Worm (Caenorhabditis elegans) whole organism, L1 larva: ENCODE measurements around the gene twk-33.
A peak's percentile ranks its signal among the peaks of the same experiment; 100 is the strongest.

Experiments used
- C04F5.9 ChIP-seq: sonication (generic microtip); optimal IDR thresholded peaks from 2 replicates; lab custom pipeline; 2016; ENCODE audit warnings: missing genetic modification characterization, missing compliant biosample characterization
- C16A3.4 ChIP-seq: fragments of 150-350 bp; optimal IDR thresholded peaks from 2 replicates; lab custom pipeline; 2014; ENCODE audit warnings: missing biosample characterization, missing genetic modification characterization
- C34B4.2 ChIP-seq: sonication (generic microtip); optimal IDR thresholded peaks from 2 replicates; lab custom pipeline; 2017; ENCODE audit warnings: mild to moderate bottlenecking, missing genetic modification characterization, missing compliant biosample characterization
- aha-1 ChIP-seq: fragments of 150-350 bp; optimal IDR thresholded peaks from 2 replicates; lab custom pipeline; 2014; ENCODE audit warnings: missing biosample characterization, missing genetic modification characterization
- alr-1 ChIP-seq: fragments of 200-800 bp; sonication (Bioruptor generic); optimal IDR thresholded peaks from 2 replicates; lab custom pipeline; 2018; ENCODE audit warnings: borderline replicate concordance, mild to moderate bottlenecking, missing genetic modification characterization, missing compliant biosample characterization
- ama-1 ChIP-seq: fragments of 150-350 bp; optimal IDR thresholded peaks from 2 replicates; lab custom pipeline; 2014
- blmp-1 ChIP-seq: fragments of 150-350 bp; optimal IDR thresholded peaks from 2 replicates; lab custom pipeline; 2014; ENCODE audit warnings: missing biosample characterization, missing genetic modification characterization
- ceh-63 ChIP-seq: fragments of 200-800 bp; sonication (Bioruptor generic); optimal IDR thresholded peaks from 2 replicates; lab custom pipeline; 2018; ENCODE audit warnings: mild to moderate bottlenecking, missing genetic modification characterization, missing compliant biosample characterization
- ceh-82 ChIP-seq, 3 experiments: fragments of 150-350 bp in 1 of 3; sonication (generic microtip) in 2 of 3; optimal IDR thresholded peaks; 2 replicates each; lab custom pipeline; 2014 to 2017; ENCODE audit warnings: missing biosample characterization in 3 of 3, missing genetic modification characterization in 3 of 3
- ceh-88 ChIP-seq: fragments of 200-800 bp; sonication (Bioruptor generic); IDR thresholded peaks from 2 replicates; pipeline ENCODE4 v1.3.6; 2022; ENCODE audit warnings: missing genetic modification characterization, missing compliant biosample characterization
- ceh-90 ChIP-seq: sonication (generic microtip); optimal IDR thresholded peaks from 2 replicates; lab custom pipeline; 2016; ENCODE audit warnings: missing genetic modification characterization, missing compliant biosample characterization
- ces-1 ChIP-seq: fragments of 150-350 bp; optimal IDR thresholded peaks from 2 replicates; lab custom pipeline; 2014; ENCODE audit warnings: missing biosample characterization, missing genetic modification reagents, missing genetic modification characterization
- dsc-1 ChIP-seq: sonication (generic microtip); optimal IDR thresholded peaks from 2 replicates; lab custom pipeline; 2016; ENCODE audit warnings: mild to moderate bottlenecking, missing genetic modification characterization, missing compliant biosample characterization
- efl-1 ChIP-seq, 4 experiments: fragments of 150-350 bp; optimal IDR thresholded peaks in 3 of 4; peaks in 1 of 4; 1 replicate in 1 of 4; 2 replicates in 3 of 4; lab custom pipeline; 2014; ENCODE audit warnings: missing biosample characterization in 2 of 4, missing genetic modification characterization in 2 of 4, missing genetic modification reagents in 2 of 4
- egl-13 ChIP-seq: sonication (generic microtip); optimal IDR thresholded peaks from 2 replicates; lab custom pipeline; 2016; ENCODE audit warnings: missing genotype, missing genetic modification reagents, missing genetic modification characterization, missing compliant biosample characterization
- elt-2 ChIP-seq: sonication (generic microtip); optimal IDR thresholded peaks from 2 replicates; lab custom pipeline; 2016; ENCODE audit warnings: missing genetic modification characterization, mild to moderate bottlenecking, inconsistent platforms, missing compliant biosample characterization, missing genetic modification reagents
- elt-3 ChIP-seq, 6 experiments: fragments of 150-350 bp in 1 of 6; sonication (generic microtip); optimal IDR thresholded peaks; 2 replicates each; lab custom pipeline; 2017 to 2018; ENCODE audit warnings: missing biosample characterization in 6 of 6, missing genetic modification characterization in 6 of 6, inconsistent platforms in 1 of 6
- fkh-8 ChIP-seq: sonication (generic microtip); optimal IDR thresholded peaks from 2 replicates; lab custom pipeline; 2016; ENCODE audit warnings: mild to moderate bottlenecking, missing genetic modification characterization, missing compliant biosample characterization
- grh-1 ChIP-seq: fragments of 200-800 bp; sonication (Bioruptor generic); IDR thresholded peaks from 2 replicates; pipeline ENCODE4 v1.3.6; 2022; ENCODE audit warnings: missing genetic modification reagents, missing genetic modification characterization, missing compliant biosample characterization
- hlh-17 ChIP-seq: fragments of 200-800 bp; sonication (Bioruptor generic); optimal IDR thresholded peaks from 2 replicates; lab custom pipeline; 2018; ENCODE audit warnings: missing genetic modification characterization, mild to moderate bottlenecking, missing compliant biosample characterization, moderate library complexity, borderline replicate concordance
- hlh-4 ChIP-seq: sonication (generic microtip); optimal IDR thresholded peaks from 2 replicates; lab custom pipeline; 2016; ENCODE audit warnings: mild to moderate bottlenecking, missing genetic modification characterization, missing compliant biosample characterization
- hpl-2 ChIP-seq: fragments of 150-350 bp; optimal IDR thresholded peaks from 2 replicates; lab custom pipeline; 2014; ENCODE audit warnings: missing biosample characterization, missing genetic modification reagents, missing genetic modification characterization
- irx-1 ChIP-seq: sonication (generic microtip); optimal IDR thresholded peaks from 2 replicates; lab custom pipeline; 2016; ENCODE audit warnings: missing genetic modification characterization, missing compliant biosample characterization
- jun-1 ChIP-seq: fragments of 150-350 bp; optimal IDR thresholded peaks from 2 replicates; lab custom pipeline; 2014; ENCODE audit warnings: missing biosample characterization, missing genetic modification reagents, missing genetic modification characterization
- lin-15B ChIP-seq: fragments of 150-350 bp; sonication (generic microtip); optimal IDR thresholded peaks from 3 replicates; lab custom pipeline; 2014; ENCODE audit warnings: missing biosample characterization, missing genetic modification characterization
- mab-9 ChIP-seq: fragments of 200-800 bp; sonication (Bioruptor generic); IDR thresholded peaks from 2 replicates; pipeline ENCODE4 v1.3.6; 2022; ENCODE audit warnings: missing genetic modification reagents, missing genetic modification characterization, missing compliant biosample characterization
- nhr-11 ChIP-seq: fragments of 150-350 bp; optimal IDR thresholded peaks from 2 replicates; lab custom pipeline; 2014; ENCODE audit warnings: missing biosample characterization, missing genetic modification characterization
- nhr-12 ChIP-seq: sonication (generic microtip); optimal IDR thresholded peaks from 2 replicates; lab custom pipeline; 2017; ENCODE audit warnings: missing biosample characterization, missing genetic modification characterization
- nhr-19 ChIP-seq: fragments of 200-800 bp; sonication (Bioruptor generic); conservative IDR thresholded peaks from 2 replicates; pipeline ENCODE4 v1.3.6; 2022; ENCODE audit warnings: missing genetic modification characterization, missing compliant biosample characterization
- nhr-28 ChIP-seq: fragments of 150-350 bp; optimal IDR thresholded peaks from 2 replicates; lab custom pipeline; 2014; ENCODE audit warnings: missing biosample characterization, missing genetic modification characterization
- nhr-47 ChIP-seq: sonication (generic microtip); optimal IDR thresholded peaks from 2 replicates; lab custom pipeline; 2016; ENCODE audit warnings: mild to moderate bottlenecking, missing genetic modification characterization, moderate library complexity, missing compliant biosample characterization
- nhr-84 ChIP-seq: sonication (generic microtip); optimal IDR thresholded peaks from 2 replicates; lab custom pipeline; 2017; ENCODE audit warnings: missing biosample characterization, missing genetic modification characterization
- nhr-85 ChIP-seq: sonication (generic microtip); peaks from one replicate; lab custom pipeline; 2016; ENCODE audit warnings: missing genetic modification characterization, inconsistent platforms, missing compliant biosample characterization
- pax-3 ChIP-seq: fragments of 200-800 bp; sonication (Bioruptor generic); optimal IDR thresholded peaks from 2 replicates; lab custom pipeline; 2018; ENCODE audit warnings: mild to moderate bottlenecking, missing genetic modification characterization, moderate library complexity, missing compliant biosample characterization
- rnt-1 ChIP-seq: sonication (generic microtip); optimal IDR thresholded peaks from 2 replicates; lab custom pipeline; 2016; ENCODE audit warnings: mild to moderate bottlenecking, missing genetic modification characterization, moderate library complexity, missing compliant biosample characterization
- skn-1 ChIP-seq: fragments of 150-350 bp; optimal IDR thresholded peaks from 2 replicates; lab custom pipeline; 2014; ENCODE audit warnings: missing biosample characterization, missing genetic modification characterization
- snu-23 ChIP-seq: sonication (generic microtip); optimal IDR thresholded peaks from 2 replicates; lab custom pipeline; 2016; ENCODE audit warnings: missing genetic modification characterization, missing compliant biosample characterization
- sox-4 ChIP-seq: sonication (generic microtip); optimal IDR thresholded peaks from 2 replicates; lab custom pipeline; 2016; ENCODE audit warnings: missing genetic modification characterization, missing compliant biosample characterization
- swsn-7 ChIP-seq: sonication (generic microtip); optimal IDR thresholded peaks from 2 replicates; lab custom pipeline; 2016; ENCODE audit warnings: missing genetic modification characterization, missing compliant biosample characterization
- tbx-2 ChIP-seq: sonication (generic microtip); optimal IDR thresholded peaks from 2 replicates; lab custom pipeline; 2016; ENCODE audit warnings: missing genetic modification characterization, missing compliant biosample characterization
- unc-30 ChIP-seq: sonication (generic microtip); optimal IDR thresholded peaks from 2 replicates; lab custom pipeline; 2017; ENCODE audit warnings: missing biosample characterization, missing genetic modification characterization
- xbp-1 ChIP-seq: sonication (generic microtip); optimal IDR thresholded peaks from 2 replicates; lab custom pipeline; 2016; ENCODE audit warnings: missing genetic modification characterization, missing compliant biosample characterization
- zag-1 ChIP-seq: fragments of 150-350 bp; optimal IDR thresholded peaks from 2 replicates; lab custom pipeline; 2014; ENCODE audit warnings: missing biosample characterization, missing genetic modification characterization
- zip-4 ChIP-seq: fragments of 200-800 bp; sonication (Bioruptor generic); optimal IDR thresholded peaks from 2 replicates; lab custom pipeline; 2018; ENCODE audit warnings: mild to moderate bottlenecking, missing genetic modification characterization, moderate library complexity, missing compliant biosample characterization
- ztf-4 ChIP-seq: fragments of 150-350 bp; optimal IDR thresholded peaks from 2 replicates; lab custom pipeline; 2014; ENCODE audit warnings: missing biosample characterization, missing genetic modification characterization

Gene twk-33

DNA sequence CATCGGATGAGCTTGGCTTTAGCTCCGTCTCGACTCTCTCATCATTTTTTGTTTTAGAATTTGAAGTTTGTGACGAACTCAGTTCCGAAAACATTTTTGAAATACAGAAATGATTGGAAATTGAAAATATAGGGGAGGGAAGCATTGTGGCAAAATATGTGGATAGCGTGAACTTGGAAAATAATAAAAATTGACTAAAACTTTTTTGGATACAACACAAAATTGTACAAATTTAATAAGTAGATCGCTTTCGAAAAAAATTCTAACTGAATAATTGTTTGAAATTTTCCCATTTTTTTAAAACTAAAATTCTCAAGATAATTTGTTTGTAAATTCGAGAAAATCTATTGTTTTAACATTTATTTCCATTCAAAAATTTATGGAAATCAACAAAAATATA, 30.4 kb downstream of the twk-33 start, which contains the start of gene F59A1.15:
F59A1.15 (minus strand) TSS at position 101 of the 400 bp plus-strand sequence.
- TF ChIP-seq fkh-8 (no peak), irx-1 (tag; lab: Kevin White, UChicago) (no peak), pax-3 (no peak), elt-3 (tag; optimal IDR thresholded peaks at IDR 0.05; lab: Kevin White, UChicago) (no peak), elt-2 (tag; lab: Kevin White, UChicago) (no peak), nhr-12 (tag; lab: Kevin White, UChicago) (no peak), nhr-85 (tag; lab: Kevin White, UChicago) (no peak), rnt-1 (no peak), zip-4 (GFP tag; lab: Kevin White, UChicago) (no peak), ztf-4 (no peak), skn-1 (tag; lab: Kevin White, UChicago) (no peak), unc-30 (tag; lab: Kevin White, UChicago) (no peak), C16A3.4 (no peak), xbp-1 (no peak), alr-1 (tag; lab: Kevin White, UChicago) (no peak), C34B4.2 (no peak), ceh-82 (tag; optimal IDR thresholded peaks at IDR 0.05; lab: Kevin White, UChicago) (no peak), nhr-19 (GFP tag; lab: Robert Waterston, UW) (no peak)

ce11 chrV:17683290-17683689, 30.9 kb downstream of the twk-33 start:
- TF ChIP-seq efl-1 (optimal IDR thresholded peaks at IDR 0.05; lab: Kevin White, UChicago) (no peak), efl-1 (GFP tag; optimal IDR thresholded peaks at IDR 0.05 in 1 of 2; lab: Kevin White, UChicago) (peak in 1 of 2 experiments; percentile 4), sox-4 (tag; lab: Kevin White, UChicago) (no peak)

- TF ChIP-seq nhr-28 (tag; lab: Kevin White, UChicago) (no peak), nhr-19 (GFP tag; lab: Robert Waterston, UW) (no peak), egl-13 (tag; lab: Kevin White, UChicago) (no peak), dsc-1 (tag; lab: Kevin White, UChicago) (no peak), fkh-8 (no peak), hpl-2 (no peak), hlh-4 (tag; lab: Kevin White, UChicago) (no peak), ceh-88 (no peak), unc-30 (tag; lab: Kevin White, UChicago) (no peak), swsn-7 (tag; lab: Kevin White, UChicago) (no peak), grh-1 (GFP tag; lab: Robert Waterston, UW) (no peak), blmp-1 (tag; lab: Kevin White, UChicago) (no peak), zag-1 (no peak), hlh-17 (GFP tag; lab: Kevin White, UChicago) (no peak), ceh-82 (tag; optimal IDR thresholded peaks at IDR 0.05; lab: Kevin White, UChicago) (no peak), ama-1 (no peak), jun-1 (tag; lab: Kevin White, UChicago) (no peak), efl-1 (optimal IDR thresholded peaks at IDR 0.05; lab: Kevin White, UChicago) (no peak), efl-1 (GFP tag; optimal IDR thresholded peaks at IDR 0.05 in 1 of 2; lab: Kevin White, UChicago) (no peak), snu-23 (GFP tag; lab: Kevin White, UChicago) (no peak)
- TF ChIP-seq, all 84 proteins: peak for 0
Observed at ce11 chrV:17676553-17676952, 37.6 kb downstream of the twk-33 start, which contains the start of gene str-92. Gene str-92 (minus strand): TSS chrV:17676653.

DNA sequence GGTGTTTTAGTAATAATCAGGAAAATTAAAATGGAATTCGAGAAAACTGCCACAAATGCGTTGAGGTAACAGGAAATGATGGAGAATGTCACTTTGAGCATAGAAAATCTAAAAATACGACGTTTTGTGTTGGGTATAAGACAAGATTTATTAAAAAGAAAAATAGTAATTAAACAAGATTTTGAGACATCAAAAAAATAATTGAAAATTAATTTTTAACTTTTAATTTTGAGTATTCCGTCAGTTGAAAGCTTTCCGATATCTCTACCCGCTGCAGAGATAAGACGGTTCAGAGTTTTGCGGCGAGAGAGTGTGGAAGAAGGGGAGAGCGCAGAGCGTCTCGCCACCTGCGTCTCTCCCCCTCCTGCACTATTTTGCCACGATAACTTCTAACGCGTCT, 40.8 kb downstream of the twk-33 start, which contains the start of gene str-93:
str-93 (minus strand) TSS at position 101 of the 400 bp plus-strand sequence.
- TF ChIP-seq ztf-4: no peak

ce11 chrV:17668531-17668930, 45.6 kb downstream of the twk-33 start, which contains the start of gene str-89:
Gene str-89 (plus strand): TSS chrV:17668831.
- TF ChIP-seq ces-1: no peak
- no peak for TF ChIP-seq ceh-82 (tag; optimal IDR thresholded peaks at IDR 0.05; lab: Kevin White, UChicago)
- no peak for TF ChIP-seq C04F5.9 (tag; lab: Kevin White, UChicago)
- no peak for TF ChIP-seq C16A3.4
- no peak for TF ChIP-seq nhr-28 (tag; lab: Kevin White, UChicago)
- TF ChIP-seq nhr-84 (tag; lab: Kevin White, UChicago): no peak
- no peak for TF ChIP-seq nhr-47 (tag; lab: Kevin White, UChicago)
- TF ChIP-seq ceh-63 (GFP tag; lab: Kevin White, UChicago): no peak
- no peak for TF ChIP-seq rnt-1
- no peak for TF ChIP-seq ama-1
- no peak for TF ChIP-seq nhr-11
- no peak for TF ChIP-seq aha-1
- no peak for TF ChIP-seq C34B4.2
- no peak for TF ChIP-seq ceh-90 (tag; lab: Kevin White, UChicago)
- no peak for TF ChIP-seq egl-13 (tag; lab: Kevin White, UChicago)
- TF ChIP-seq tbx-2 (tag; lab: Kevin White, UChicago): no peak
- TF ChIP-seq lin-15B (tag; lab: Kevin White, UChicago): no peak
- no peak for TF ChIP-seq mab-9
- TF ChIP-seq, all 84 proteins: peak for 0
